Fruit fly (Drosophila melanogaster) whole organism, embryonic: ENCODE measurements around the gene Ptth.

Source experiments
- Atf-2 ChIP-seq: fragments of 200-800 bp; sonication (Bioruptor generic); optimal IDR thresholded peaks from 2 replicates; lab custom pipeline; 2016; ENCODE audit warnings: missing biosample characterization, missing genetic modification characterization
- B-H1 ChIP-seq: fragments of 200-800 bp; sonication (Bioruptor generic); IDR thresholded peaks from 3 replicates; pipeline ENCODE4 v1.3.6; 2022; ENCODE audit warnings: missing biosample characterization, missing genetic modification characterization
- Bgb ChIP-seq: fragments of 200-800 bp; sonication (Bioruptor generic); IDR thresholded peaks from 2 replicates; pipeline ENCODE4 v1.3.6; 2022; ENCODE audit warnings: missing biosample characterization, missing genetic modification characterization; ENCODE audit not compliant: partially characterized antibody
- CG10543 ChIP-seq: fragments of 200-800 bp; sonication (Bioruptor generic); optimal IDR thresholded peaks from 3 replicates; lab custom pipeline; 2017; ENCODE audit warnings: missing biosample characterization, mild to moderate bottlenecking, missing genetic modification characterization, moderate library complexity
- CG13287 ChIP-seq: fragments of 200-800 bp; sonication (Bioruptor generic); IDR thresholded peaks from 2 replicates; pipeline ENCODE4 v1.3.6; 2022; ENCODE audit warnings: missing biosample characterization, missing genetic modification characterization; ENCODE audit not compliant: partially characterized antibody
- CG13624 ChIP-seq: fragments of 200-800 bp; sonication (Bioruptor generic); optimal IDR thresholded peaks from 2 replicates; lab custom pipeline; 2016; ENCODE audit warnings: missing biosample characterization, missing genetic modification characterization
- CG15514 ChIP-seq: fragments of 200-800 bp; sonication (Bioruptor generic); optimal IDR thresholded peaks from 3 replicates; lab custom pipeline; 2017; ENCODE audit warnings: missing biosample characterization, missing genetic modification characterization, mild to moderate bottlenecking, moderate library complexity, missing genetic modification reagents
- CG1602 ChIP-seq: fragments of 200-800 bp; sonication (Bioruptor generic); optimal IDR thresholded peaks from 3 replicates; lab custom pipeline; 2016; ENCODE audit warnings: missing biosample characterization, missing genetic modification characterization
- CG1647 ChIP-seq: fragments of 200-800 bp; sonication (Bioruptor generic); optimal IDR thresholded peaks from 3 replicates; lab custom pipeline; 2016; ENCODE audit warnings: missing biosample characterization, missing genetic modification characterization
- CG18476 ChIP-seq: fragments of 200-800 bp; sonication (Bioruptor generic); optimal IDR thresholded peaks from 2 replicates; lab custom pipeline; 2016; ENCODE audit warnings: missing biosample characterization, mild to moderate bottlenecking, missing genetic modification characterization
- CG2116 ChIP-seq: fragments of 200-800 bp; sonication (Bioruptor generic); optimal IDR thresholded peaks from 3 replicates; lab custom pipeline; 2018; ENCODE audit warnings: missing biosample characterization, mild to moderate bottlenecking, missing genetic modification characterization
- CG30431 ChIP-seq: fragments of 200-800 bp; sonication (Bioruptor generic); optimal IDR thresholded peaks from 2 replicates; lab custom pipeline; 2017; ENCODE audit warnings: missing biosample characterization, missing genetic modification characterization
- CG34422 ChIP-seq: fragments of 200-800 bp; sonication (Bioruptor generic); IDR thresholded peaks from 3 replicates; pipeline ENCODE4 v1.3.6; 2022; ENCODE audit warnings: missing biosample characterization, missing genetic modification characterization
- CG3838 ChIP-seq: fragments of 200-800 bp; sonication (Bioruptor generic); optimal IDR thresholded peaks from 3 replicates; lab custom pipeline; 2016; ENCODE audit warnings: missing biosample characterization, missing genetic modification characterization
- CG7372 ChIP-seq: fragments of 200-800 bp; sonication (Bioruptor generic); IDR thresholded peaks from 2 replicates; pipeline ENCODE4 v1.3.6; 2022; ENCODE audit warnings: missing biosample characterization, missing genetic modification characterization
- CG8290 ChIP-seq, 3 experiments: fragments of 200-800 bp; sonication (Bioruptor generic); optimal IDR thresholded peaks; 2 replicates each; lab custom pipeline; 2016 to 2019; ENCODE audit warnings: missing biosample characterization in 3 of 3, missing genetic modification characterization in 3 of 3, mild to moderate bottlenecking in 2 of 3, moderate library complexity in 1 of 3
- CG8388 ChIP-seq: fragments of 200-800 bp; sonication (Bioruptor generic); optimal IDR thresholded peaks from 2 replicates; lab custom pipeline; 2019; ENCODE audit warnings: missing biosample characterization, mild to moderate bottlenecking, missing genetic modification characterization, moderate library complexity
- Dip3 ChIP-seq: fragments of 200-800 bp; sonication (Bioruptor generic); optimal IDR thresholded peaks from 3 replicates; lab custom pipeline; 2016; ENCODE audit warnings: missing biosample characterization, missing genetic modification characterization
- Dp ChIP-seq: fragments of 200-800 bp; sonication (Bioruptor generic); optimal IDR thresholded peaks from 2 replicates; lab custom pipeline; 2018; ENCODE audit warnings: missing biosample characterization, mild to moderate bottlenecking, missing genetic modification characterization, moderate library complexity
- Dref ChIP-seq: fragments of 200-800 bp; sonication (Bioruptor generic); IDR thresholded peaks from 2 replicates; pipeline ENCODE4 v1.3.6; 2022; ENCODE audit warnings: missing biosample characterization, missing genetic modification characterization
- Ets65A ChIP-seq: fragments of 200-800 bp; sonication (Bioruptor generic); peaks from one replicate; lab custom pipeline; 2016; ENCODE audit warnings: missing biosample characterization, missing genetic modification characterization
- Fer3 ChIP-seq: fragments of 200-800 bp; sonication (Bioruptor generic); optimal IDR thresholded peaks from 2 replicates; lab custom pipeline; 2018; ENCODE audit warnings: missing biosample characterization, mild to moderate bottlenecking, missing genetic modification characterization, moderate library complexity
- Gug ChIP-seq: fragments of 200-800 bp; sonication (Bioruptor generic); IDR thresholded peaks from 4 replicates; pipeline ENCODE4 v1.3.6; 2022; ENCODE audit warnings: missing biosample characterization, missing genetic modification characterization
- HLH4C ChIP-seq: fragments of 200-800 bp; sonication (Bioruptor generic); IDR thresholded peaks from 3 replicates; pipeline ENCODE4 v1.3.6; 2022; ENCODE audit warnings: missing biosample characterization, missing genetic modification characterization; ENCODE audit not compliant: partially characterized antibody
- Lpt ChIP-seq: fragments of >200 bp; optimal IDR thresholded peaks from 2 replicates; lab custom pipeline; 2018; ENCODE audit warnings: missing biosample characterization, missing genetic modification characterization
- MBD-R2 ChIP-seq: fragments of 200-800 bp; sonication (Bioruptor generic); IDR thresholded peaks from 2 replicates; pipeline ENCODE4 v1.3.6; 2022; ENCODE audit warnings: missing biosample characterization, missing genetic modification characterization
- Med ChIP-seq: fragments of 200-800 bp; sonication (Bioruptor generic); peaks from one replicate; lab custom pipeline; 2016; ENCODE audit warnings: missing biosample characterization, missing genetic modification characterization, mild to moderate bottlenecking, inconsistent platforms, moderate library complexity
- Nf-YB ChIP-seq: fragments of 200-800 bp; sonication (Bioruptor generic); optimal IDR thresholded peaks from 3 replicates; lab custom pipeline; 2019; ENCODE audit warnings: missing biosample characterization, mild to moderate bottlenecking, missing genetic modification characterization, moderate library complexity
- Sry-δ ChIP-seq: fragments of 200-800 bp; sonication (Bioruptor generic); optimal IDR thresholded peaks from 2 replicates; lab custom pipeline; 2016; ENCODE audit warnings: missing biosample characterization, missing genetic modification characterization
- amos ChIP-seq: fragments of 200-800 bp; sonication (Bioruptor generic); IDR thresholded peaks from 2 replicates; pipeline ENCODE4 v1.3.6; 2022; ENCODE audit warnings: missing biosample characterization, missing genetic modification characterization; ENCODE audit not compliant: partially characterized antibody
- ato ChIP-seq: fragments of 200-800 bp; sonication (Bioruptor generic); IDR thresholded peaks from 2 replicates; pipeline ENCODE4 v1.3.6; 2022; ENCODE audit warnings: missing biosample characterization, missing genetic modification characterization; ENCODE audit not compliant: partially characterized antibody
- btn ChIP-seq: fragments of 200-800 bp; sonication (Bioruptor generic); optimal IDR thresholded peaks from 2 replicates; lab custom pipeline; 2016; ENCODE audit warnings: missing biosample characterization, missing genetic modification characterization
- cg ChIP-seq: fragments of 200-800 bp; sonication (Bioruptor generic); optimal IDR thresholded peaks from 3 replicates; lab custom pipeline; 2019; ENCODE audit warnings: missing biosample characterization, mild to moderate bottlenecking, missing genetic modification characterization, moderate library complexity
- dpn ChIP-seq, 2 experiments: fragments of 200-800 bp; sonication (Bioruptor generic); optimal IDR thresholded peaks; 3 replicates each; lab custom pipeline; 2016; ENCODE audit warnings: missing biosample characterization in 2 of 2, missing genetic modification characterization in 2 of 2
- ftz-f1 ChIP-seq: fragments of 200-800 bp; sonication (Bioruptor generic); optimal IDR thresholded peaks from 2 replicates; lab custom pipeline; 2016; ENCODE audit warnings: missing biosample characterization, missing genetic modification characterization
- fu2 ChIP-seq: fragments of 200-800 bp; sonication (Bioruptor generic); optimal IDR thresholded peaks from 2 replicates; lab custom pipeline; 2016; ENCODE audit warnings: missing biosample characterization, missing genetic modification characterization
- hkb ChIP-seq, 2 experiments: fragments of 200-800 bp in 1 of 2; fragments of >200 bp in 1 of 2; sonication (Bioruptor generic) in 1 of 2; IDR thresholded peaks in 1 of 2; optimal IDR thresholded peaks in 1 of 2; 2 replicates each; pipeline versions ENCODE4 v1.3.6 to Lab custom; 2017 to 2022; ENCODE audit warnings: missing biosample characterization in 1 of 2, missing genetic modification characterization in 1 of 2
- mld ChIP-seq: fragments of 200-800 bp; sonication (Bioruptor generic); IDR thresholded peaks from 3 replicates; pipeline ENCODE4 v1.3.6; 2022; ENCODE audit warnings: missing biosample characterization, missing genetic modification characterization; ENCODE audit not compliant: partially characterized antibody
- nom ChIP-seq: fragments of 200-800 bp; sonication (Bioruptor generic); optimal IDR thresholded peaks from 2 replicates; lab custom pipeline; 2017; ENCODE audit warnings: missing biosample characterization, missing genetic modification characterization, mild to moderate bottlenecking, moderate library complexity, missing genetic modification reagents
- prd ChIP-seq, 3 experiments: fragments of >200 bp in 2 of 3; fragments of 200-800 bp in 1 of 3; sonication (Bioruptor generic) in 1 of 3; optimal IDR thresholded peaks in 2 of 3; IDR thresholded peaks in 1 of 3; 2 replicates in 2 of 3; 3 replicates in 1 of 3; pipeline versions ENCODE4 v1.3.6 to Lab custom; 2017 to 2022; ENCODE audit warnings: missing biosample characterization in 1 of 3, missing genetic modification characterization in 1 of 3
- pzg ChIP-seq: fragments of 200-800 bp; sonication (Bioruptor generic); optimal IDR thresholded peaks from 3 replicates; lab custom pipeline; 2018; ENCODE audit warnings: missing biosample characterization, mild to moderate bottlenecking, missing genetic modification characterization, moderate library complexity
- row ChIP-seq: fragments of 200-800 bp; sonication (Bioruptor generic); IDR thresholded peaks from 3 replicates; pipeline ENCODE4 v1.3.6; 2022; ENCODE audit warnings: missing biosample characterization, missing genetic modification characterization
- sd ChIP-seq: fragments of 200-800 bp; sonication (Bioruptor generic); optimal IDR thresholded peaks from 3 replicates; lab custom pipeline; 2018; ENCODE audit warnings: missing biosample characterization, mild to moderate bottlenecking, missing genetic modification characterization, moderate library complexity
- sens-2 ChIP-seq: fragments of 200-800 bp; sonication (Bioruptor generic); IDR thresholded peaks from 2 replicates; pipeline ENCODE4 v1.3.6; 2022; ENCODE audit warnings: missing biosample characterization, missing genetic modification characterization
- tin ChIP-seq: fragments of 200-800 bp; sonication (Bioruptor generic); optimal IDR thresholded peaks from 3 replicates; lab custom pipeline; 2016; ENCODE audit warnings: missing biosample characterization, missing genetic modification characterization

Ptth gene

dm6 chr2L:559770-560567 is 16.7 kb downstream of the Ptth start, which contains the start of gene rempA (continued):
- TF ChIP-seq Atf-2 (GFP tag; lab: Kevin White, UChicago), result no peak
- no peak for TF ChIP-seq fu2 (GFP tag; lab: Kevin White, UChicago)
- TF ChIP-seq HLH4C (GFP tag; lab: Robert Waterston, UW), result peak; percentile 60; the same call in 2 of the 3 replicates
- TF ChIP-seq sens-2 (GFP tag; lab: Robert Waterston, UW), result no peak
- TF ChIP-seq Med (GFP tag; lab: Kevin White, UChicago), result peak; percentile 68
- TF ChIP-seq ato (GFP tag; lab: Robert Waterston, UW), result peak; percentile 49
- no peak for TF ChIP-seq mld
- no peak for TF ChIP-seq CG15514
- peak; percentile 82 for TF ChIP-seq CG13287 (GFP tag; lab: Robert Waterston, UW)
- peak; percentile 73 for TF ChIP-seq Bgb (GFP tag; lab: Robert Waterston, UW)
- peak; percentile 54 for TF ChIP-seq Ets65A (GFP tag; lab: Kevin White, UChicago)
- TF ChIP-seq dpn (GFP tag; optimal IDR thresholded peaks at IDR 0.05; lab: Kevin White, UChicago), result no peak
- TF ChIP-seq Sry-δ, result peak; percentile 58
- peak; percentile 51 for TF ChIP-seq CG2116 (GFP tag; lab: Kevin White, UChicago)
- no peak for TF ChIP-seq tin (GFP tag; lab: Kevin White, UChicago)
- no peak for TF ChIP-seq hkb (optimal IDR thresholded peaks at IDR 0.05; lab: Kevin White, UChicago)
- TF ChIP-seq hkb (GFP tag; IDR thresholded peaks at IDR 0.05; lab: Robert Waterston, UW), result 0 out of 2 replicates have a peak, but pooled peaks have one; percentile 9
- peak; percentile 91 for TF ChIP-seq Dp (GFP tag; lab: Kevin White, UChicago)
- TF ChIP-seq, all 482 proteins: peak for 47

- peak; percentile 11 for TF ChIP-seq CG2116 (GFP tag; lab: Kevin White, UChicago)
- TF ChIP-seq CG10543, result peak; percentile 34
- TF ChIP-seq B-H1 (GFP tag; lab: Robert Waterston, UW), result no peak
- TF ChIP-seq MBD-R2 (GFP tag; lab: Robert Waterston, UW), result peak; percentile 66
- TF ChIP-seq Fer3 (tag; lab: Kevin White, UChicago), result no peak
- 0 out of 2 replicates have a peak, but pooled peaks have one; percentile 31 for TF ChIP-seq CG7372 (GFP tag; lab: Robert Waterston, UW)
- TF ChIP-seq amos (GFP tag; lab: Robert Waterston, UW), result peak; percentile 14; the same call in 1 of the 2 replicates
- TF ChIP-seq nom (GFP tag; lab: Kevin White, UChicago), result peak; percentile 52
- TF ChIP-seq CG3838 (GFP tag; lab: Kevin White, UChicago), result no peak
- TF ChIP-seq CG30431 (GFP tag; lab: Kevin White, UChicago), result no peak
- TF ChIP-seq CG8290 (GFP tag; optimal IDR thresholded peaks at IDR 0.05; lab: Kevin White, UChicago), result no peak
- TF ChIP-seq CG8290 (tag; optimal IDR thresholded peaks at IDR 0.05; lab: Kevin White, UChicago), result peak in 1 of 2 experiments; percentile 43
- TF ChIP-seq ftz-f1 (GFP tag; lab: Kevin White, UChicago), result no peak
- TF ChIP-seq sd, result peak; percentile 80
- no peak for TF ChIP-seq Nf-YB (GFP tag; lab: Kevin White, UChicago)
- TF ChIP-seq CG1602 (GFP tag; lab: Kevin White, UChicago), result no peak
- peak; percentile 2 for TF ChIP-seq Sry-δ
- TF ChIP-seq pzg, result peak; percentile 24
- TF ChIP-seq Lpt, result no peak
- no peak for TF ChIP-seq CG1647 (GFP tag; lab: Kevin White, UChicago)
- no peak for TF ChIP-seq Gug (GFP tag; lab: Robert Waterston, UW)
- TF ChIP-seq Dip3, result no peak
- TF ChIP-seq row (GFP tag; lab: Robert Waterston, UW), result peak; percentile 83
- no peak for TF ChIP-seq CG18476 (GFP tag; lab: Kevin White, UChicago)
- peak; percentile 88 for TF ChIP-seq cg
- peak; percentile 13; the same call in 1 of the 3 replicates for TF ChIP-seq CG34422 (GFP tag; lab: Robert Waterston, UW)
- TF ChIP-seq Dref (GFP tag; lab: Robert Waterston, UW), result peak; percentile 19; the same call in 1 of the 2 replicates
- no peak for TF ChIP-seq prd (optimal IDR thresholded peaks at IDR 0.05; lab: Kevin White, UChicago)
- TF ChIP-seq prd (GFP tag; IDR thresholded peaks at IDR 0.05; lab: Robert Waterston, UW), result no peak
- peak; percentile 29; the same call in 1 of the 2 replicates for TF ChIP-seq sens-2 (GFP tag; lab: Robert Waterston, UW)
- peak; percentile 55 for TF ChIP-seq CG13624
- no peak for TF ChIP-seq btn (GFP tag; lab: Kevin White, UChicago)
- peak; percentile 45 for TF ChIP-seq CG8388
Observed at dm6 chr2L:559311-559710, 17.4 kb downstream of the Ptth start, which contains the start of gene Tspo. Tspo (plus strand) TSS chr2L:559612.
